Fruit fly (Drosophila melanogaster) whole organism, embryonic: ENCODE measurements around the gene CG3655.

ENCODE experiments used
- Awh ChIP-seq: fragments of 200-800 bp; sonication (Bioruptor generic); IDR thresholded peaks from 2 replicates; pipeline ENCODE4, ENCODE4 v1.3.6; 2022; ENCODE audit warnings: missing biosample characterization, missing genetic modification characterization
- BEAF-32 ChIP-seq: fragments of 200-800 bp; sonication (Bioruptor generic); optimal IDR thresholded peaks from 3 replicates; lab custom pipeline; 2017; ENCODE audit warnings: missing biosample characterization, missing genetic modification characterization, mild to moderate bottlenecking, moderate library complexity, missing genetic modification reagents
- CG11504 ChIP-seq: fragments of 200-800 bp; sonication (Bioruptor generic); optimal IDR thresholded peaks from 3 replicates; lab custom pipeline; 2019; ENCODE audit warnings: missing biosample characterization, mild to moderate bottlenecking, missing genetic modification characterization, moderate library complexity
- CG11723 ChIP-seq: fragments of 200-800 bp; sonication (Bioruptor generic); optimal IDR thresholded peaks from 2 replicates; lab custom pipeline; 2017; ENCODE audit warnings: missing biosample characterization, mild to moderate bottlenecking, missing genetic modification characterization
- CG12769 ChIP-seq: fragments of 200-800 bp; sonication (Bioruptor generic); optimal IDR thresholded peaks from 2 replicates; lab custom pipeline; 2019; ENCODE audit warnings: missing biosample characterization, mild to moderate bottlenecking, missing genetic modification characterization, moderate library complexity
- CG13775 ChIP-seq: fragments of 200-800 bp; sonication (Bioruptor generic); optimal IDR thresholded peaks from 3 replicates; lab custom pipeline; 2017; ENCODE audit warnings: missing biosample characterization, mild to moderate bottlenecking, missing genetic modification characterization
- CG14965 ChIP-seq: fragments of 200-800 bp; sonication (Bioruptor generic); optimal IDR thresholded peaks from 2 replicates; lab custom pipeline; 2016; ENCODE audit warnings: missing biosample characterization, missing genetic modification characterization, borderline replicate concordance
- CG15011 ChIP-seq: fragments of 200-800 bp; sonication (Bioruptor generic); optimal IDR thresholded peaks from 3 replicates; lab custom pipeline; 2018; ENCODE audit warnings: missing biosample characterization, mild to moderate bottlenecking, missing genetic modification characterization
- CG1603 ChIP-seq: fragments of 200-800 bp; sonication (Bioruptor generic); optimal IDR thresholded peaks from 2 replicates; lab custom pipeline; 2019; ENCODE audit warnings: missing biosample characterization, mild to moderate bottlenecking, missing genetic modification characterization, moderate library complexity
- CG18011 ChIP-seq: fragments of 200-800 bp; sonication (Bioruptor generic); optimal IDR thresholded peaks from 2 replicates; lab custom pipeline; 2017; ENCODE audit warnings: missing biosample characterization, missing genetic modification characterization, mild to moderate bottlenecking, moderate library complexity, missing genotype
- CG18262 ChIP-seq: fragments of 200-800 bp; optimal IDR thresholded peaks from 3 replicates; lab custom pipeline; 2019; ENCODE audit warnings: missing biosample characterization, mild to moderate bottlenecking, missing genetic modification characterization, moderate library complexity
- CG3281 ChIP-seq: fragments of 200-800 bp; sonication (Bioruptor generic); optimal IDR thresholded peaks from 3 replicates; lab custom pipeline; 2017; ENCODE audit warnings: missing biosample characterization, mild to moderate bottlenecking, missing genetic modification characterization
- CG3407 ChIP-seq: fragments of 200-800 bp; sonication (Bioruptor generic); optimal IDR thresholded peaks from 2 replicates; lab custom pipeline; 2018; ENCODE audit warnings: missing biosample characterization, mild to moderate bottlenecking, missing genetic modification characterization
- CG3995 ChIP-seq: fragments of 200-800 bp; sonication (Bioruptor generic); optimal IDR thresholded peaks from 3 replicates; lab custom pipeline; 2016; ENCODE audit warnings: missing biosample characterization, missing genetic modification characterization
- CG43689 ChIP-seq: fragments of 200-800 bp; sonication (Bioruptor generic); IDR thresholded peaks from 2 replicates; pipeline ENCODE4 v1.3.6; 2022; ENCODE audit warnings: missing biosample characterization, missing genetic modification characterization
- CG4707 ChIP-seq: fragments of 200-800 bp; sonication (Bioruptor generic); optimal IDR thresholded peaks from 2 replicates; lab custom pipeline; 2018; ENCODE audit warnings: missing biosample characterization, mild to moderate bottlenecking, missing genetic modification characterization, moderate library complexity
- CG6175 ChIP-seq: fragments of 200-800 bp; sonication (Bioruptor generic); IDR thresholded peaks from 3 replicates; pipeline ENCODE4 v1.3.6; 2022; ENCODE audit warnings: missing biosample characterization, missing genetic modification characterization
- D19B ChIP-seq: fragments of 200-800 bp; sonication (Bioruptor generic); optimal IDR thresholded peaks from 2 replicates; lab custom pipeline; 2017; ENCODE audit warnings: missing biosample characterization, mild to moderate bottlenecking, missing genetic modification characterization
- Deaf1 ChIP-seq: fragments of 200-800 bp; optimal IDR thresholded peaks from 3 replicates; lab custom pipeline; 2019; ENCODE audit warnings: missing biosample characterization, mild to moderate bottlenecking, missing genetic modification characterization, moderate library complexity
- Dp ChIP-seq: fragments of 200-800 bp; sonication (Bioruptor generic); optimal IDR thresholded peaks from 2 replicates; lab custom pipeline; 2018; ENCODE audit warnings: missing biosample characterization, mild to moderate bottlenecking, missing genetic modification characterization, moderate library complexity
- Dref ChIP-seq: fragments of 200-800 bp; sonication (Bioruptor generic); IDR thresholded peaks from 2 replicates; pipeline ENCODE4 v1.3.6; 2022; ENCODE audit warnings: missing biosample characterization, missing genetic modification characterization
- Drgx ChIP-seq: fragments of 200-800 bp; sonication (Bioruptor generic); IDR thresholded peaks from 2 replicates; pipeline ENCODE4 v1.3.6; 2022; ENCODE audit warnings: missing biosample characterization, missing genetic modification characterization
- Eip74EF ChIP-seq, 2 experiments: fragments of 200-800 bp in 1 of 2; fragments of >200 bp in 1 of 2; sonication (Bioruptor generic) in 1 of 2; optimal IDR thresholded peaks; 2 replicates each; lab custom pipeline; 2017 to 2019; ENCODE audit warnings: missing biosample characterization in 2 of 2, missing genetic modification characterization in 2 of 2, mild to moderate bottlenecking in 1 of 2, moderate library complexity in 1 of 2
- Hr78 ChIP-seq, 2 experiments: fragments of 200-800 bp in 1 of 2; fragments of >200 bp in 1 of 2; sonication (Bioruptor generic) in 1 of 2; optimal IDR thresholded peaks; 2 replicates each; lab custom pipeline; 2017 to 2019; ENCODE audit warnings: missing biosample characterization in 2 of 2, missing genetic modification characterization in 2 of 2, mild to moderate bottlenecking in 1 of 2, moderate library complexity in 1 of 2
- MESR4 ChIP-seq: fragments of 200-800 bp; sonication (Bioruptor generic); optimal IDR thresholded peaks from 2 replicates; lab custom pipeline; 2018; ENCODE audit warnings: missing biosample characterization, mild to moderate bottlenecking, missing genetic modification characterization, moderate library complexity
- Pdp1 ChIP-seq, 2 experiments: fragments of 200-800 bp; sonication (Bioruptor generic); optimal IDR thresholded peaks; 3 replicates each; lab custom pipeline; 2016; ENCODE audit warnings: missing biosample characterization in 2 of 2, missing genetic modification characterization in 2 of 2, mild to moderate bottlenecking in 1 of 2, moderate library complexity in 1 of 2
- Ravus ChIP-seq: fragments of 200-800 bp; sonication (Bioruptor generic); IDR thresholded peaks from 2 replicates; pipeline ENCODE4 v1.3.6; 2022; ENCODE audit warnings: missing biosample characterization, missing genetic modification characterization
- Six4 ChIP-seq: fragments of 200-800 bp; sonication (Bioruptor generic); optimal IDR thresholded peaks from 2 replicates; lab custom pipeline; 2016; ENCODE audit warnings: missing biosample characterization, missing genetic modification characterization
- Sox100B ChIP-seq: fragments of 200-800 bp; sonication (Bioruptor generic); optimal IDR thresholded peaks from 3 replicates; lab custom pipeline; 2018; ENCODE audit warnings: missing biosample characterization, mild to moderate bottlenecking, missing genetic modification characterization
- bsh ChIP-seq, 2 experiments: fragments of 200-800 bp; sonication (Bioruptor generic); optimal IDR thresholded peaks; 2 replicates each; lab custom pipeline; 2017 to 2018; ENCODE audit warnings: mild to moderate bottlenecking in 2 of 2, missing biosample characterization in 2 of 2, missing genetic modification characterization in 2 of 2, moderate library complexity in 1 of 2
- chinmo ChIP-seq: fragments of 200-800 bp; sonication (Bioruptor generic); IDR thresholded peaks from 4 replicates; pipeline ENCODE4 v1.3.6; 2022; ENCODE audit warnings: missing biosample characterization, missing genetic modification characterization; ENCODE audit not compliant: partially characterized antibody
- crol ChIP-seq: fragments of 200-800 bp; sonication (Bioruptor generic); IDR thresholded peaks from 2 replicates; pipeline ENCODE4 v1.3.6; 2022; ENCODE audit warnings: missing biosample characterization, missing genetic modification characterization
- dpn ChIP-seq, 2 experiments: fragments of 200-800 bp; sonication (Bioruptor generic); optimal IDR thresholded peaks; 3 replicates each; lab custom pipeline; 2016; ENCODE audit warnings: missing biosample characterization in 2 of 2, missing genetic modification characterization in 2 of 2
- grau ChIP-seq: fragments of 200-800 bp; optimal IDR thresholded peaks from 3 replicates; lab custom pipeline; 2019; ENCODE audit warnings: missing biosample characterization, mild to moderate bottlenecking, missing genetic modification characterization, moderate library complexity
- grn ChIP-seq: fragments of 200-800 bp; sonication (Bioruptor generic); optimal IDR thresholded peaks from 3 replicates; lab custom pipeline; 2017; ENCODE audit warnings: missing biosample characterization, missing genetic modification characterization
- kni ChIP-seq: fragments of 200-800 bp; sonication (Bioruptor generic); optimal IDR thresholded peaks from 3 replicates; lab custom pipeline; 2017; ENCODE audit warnings: mild to moderate bottlenecking, missing biosample characterization, missing genetic modification reagents, missing genetic modification characterization
- nmo ChIP-seq: fragments of 200-800 bp; sonication (Bioruptor generic); optimal IDR thresholded peaks from 2 replicates; lab custom pipeline; 2018; ENCODE audit warnings: missing biosample characterization, mild to moderate bottlenecking, missing genetic modification characterization, moderate library complexity
- nom ChIP-seq: fragments of 200-800 bp; sonication (Bioruptor generic); optimal IDR thresholded peaks from 2 replicates; lab custom pipeline; 2017; ENCODE audit warnings: missing biosample characterization, missing genetic modification characterization, mild to moderate bottlenecking, moderate library complexity, missing genetic modification reagents
- oc ChIP-seq: fragments of 200-800 bp; sonication (Bioruptor generic); optimal IDR thresholded peaks from 2 replicates; lab custom pipeline; 2018; ENCODE audit warnings: missing biosample characterization, mild to moderate bottlenecking, missing genetic modification characterization, moderate library complexity
- p53 ChIP-seq: fragments of 200-800 bp; sonication (Bioruptor generic); optimal IDR thresholded peaks from 2 replicates; lab custom pipeline; 2016; ENCODE audit warnings: missing biosample characterization, missing genetic modification characterization
- sc ChIP-seq, 3 experiments: fragments of >200 bp in 2 of 3; fragments of 200-800 bp in 1 of 3; sonication (Bioruptor generic) in 1 of 3; optimal IDR thresholded peaks; 2 replicates in 2 of 3; 3 replicates in 1 of 3; lab custom pipeline; 2017; ENCODE audit warnings: mild to moderate bottlenecking in 1 of 3, missing biosample characterization in 1 of 3, missing genetic modification characterization in 1 of 3, missing genetic modification reagents in 1 of 3
- sens ChIP-seq: fragments of 200-800 bp; sonication (Bioruptor generic); peaks from one replicate; lab custom pipeline; 2016; ENCODE audit warnings: missing biosample characterization, missing genetic modification characterization
- sens-2 ChIP-seq: fragments of 200-800 bp; sonication (Bioruptor generic); IDR thresholded peaks from 2 replicates; pipeline ENCODE4 v1.3.6; 2022; ENCODE audit warnings: missing biosample characterization, missing genetic modification characterization
- sqz ChIP-seq: fragments of 200-800 bp; sonication (Bioruptor generic); optimal IDR thresholded peaks from 3 replicates; lab custom pipeline; 2018; ENCODE audit warnings: missing biosample characterization, mild to moderate bottlenecking, missing genetic modification characterization
- tgo ChIP-seq: fragments of 200-800 bp; sonication (Bioruptor generic); IDR thresholded peaks from 3 replicates; pipeline ENCODE4 v1.3.6; 2022; ENCODE audit warnings: missing biosample characterization, missing genetic modification characterization
- z ChIP-seq: fragments of 200-800 bp; sonication (Bioruptor generic); IDR thresholded peaks from 3 replicates; pipeline ENCODE4 v1.3.6; 2022; ENCODE audit warnings: missing biosample characterization, missing genetic modification characterization

CG3655 gene

dm6 chrX:1107552-1107951 is 27.1 kb downstream of the CG3655 start:
- TF ChIP-seq D19B (GFP tag; lab: Kevin White, UChicago) (peak; percentile 46), Eip74EF (GFP tag; optimal IDR thresholded peaks at IDR 0.05; lab: Kevin White, UChicago) (peak in 1 of 2 experiments; percentile 52), Pdp1 (GFP tag; optimal IDR thresholded peaks at IDR 0.05; lab: Kevin White, UChicago) (peak in 1 of 2 experiments; percentile 88), grn (peak; percentile 23), CG12769 (tag; lab: Kevin White, UChicago) (peak; percentile 15), oc (tag; lab: Kevin White, UChicago) (no peak), Hr78 (GFP tag; optimal IDR thresholded peaks at IDR 0.05; lab: Kevin White, UChicago) (peak in 1 of 2 experiments; percentile 28), sens (GFP tag; lab: Kevin White, UChicago) (no peak)

dm6 chrX:1103833-1104232 is 30.9 kb downstream of the CG3655 start:
- TF ChIP-seq CG1603 (tag; lab: Kevin White, UChicago) (no peak), Deaf1 (tag; lab: Kevin White, UChicago) (peak; percentile 82), Drgx (GFP tag; lab: Robert Waterston, UW) (0 out of 2 replicates have a peak, but pooled peaks have one; percentile 12), sqz (GFP tag; lab: Kevin White, UChicago) (peak; percentile 44), Sox100B (GFP tag; lab: Kevin White, UChicago) (no peak), CG3281 (GFP tag; lab: Kevin White, UChicago) (no peak), sc (optimal IDR thresholded peaks at IDR 0.05; lab: Kevin White, UChicago) (no peak), sc (GFP tag; optimal IDR thresholded peaks at IDR 0.05; lab: Kevin White, UChicago) (no peak), p53 (GFP tag; lab: Kevin White, UChicago) (no peak), crol (peak; percentile 53), nom (GFP tag; lab: Kevin White, UChicago) (peak; percentile 42), kni (GFP tag; lab: Kevin White, UChicago) (peak; percentile 6), Ravus (no peak)
- TF ChIP-seq, all 482 proteins: peak for 6

DNA sequence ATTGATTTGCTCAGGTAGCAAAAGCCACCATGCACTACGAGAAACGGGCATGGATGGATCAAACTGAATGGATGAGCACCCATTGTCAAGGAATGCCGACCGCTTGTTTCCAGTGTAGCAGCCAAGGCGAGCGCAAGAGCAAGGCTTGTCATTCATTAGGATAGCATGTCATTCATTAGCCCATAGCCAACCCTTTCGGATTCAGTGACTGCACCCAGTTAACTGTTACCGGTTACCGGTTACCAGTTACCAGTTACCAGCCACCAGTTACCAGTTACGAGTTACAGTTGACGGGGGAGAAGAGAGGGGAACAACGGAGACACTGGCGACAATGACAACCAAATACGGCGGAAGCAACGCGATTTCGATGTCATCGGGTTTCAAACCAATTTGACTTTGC is 35.1 kb downstream of the CG3655 start:
- no peak for TF ChIP-seq CG18011
- no peak for TF ChIP-seq CG11504 (tag; lab: Kevin White, UChicago)
- TF ChIP-seq z (GFP tag; lab: Robert Waterston, UW) = no peak
- TF ChIP-seq CG11723 (GFP tag; lab: Kevin White, UChicago) = no peak
- TF ChIP-seq Dp = no peak
- no peak for TF ChIP-seq Dref
- TF ChIP-seq CG15011 (GFP tag; lab: Kevin White, UChicago) = no peak
- no peak for TF ChIP-seq CG4707
- no peak for TF ChIP-seq MESR4
- 0 out of 4 replicates have a peak, but pooled peaks have one; percentile 66 for TF ChIP-seq chinmo (GFP tag; lab: Robert Waterston, UW)
- TF ChIP-seq Deaf1 (tag; lab: Kevin White, UChicago) = peak; percentile 7
- no peak for TF ChIP-seq CG14965
- no peak for TF ChIP-seq nmo (GFP tag; lab: Kevin White, UChicago)
- no peak for TF ChIP-seq BEAF-32 (GFP tag; lab: Kevin White, UChicago)
- TF ChIP-seq grau (tag; lab: Kevin White, UChicago) = no peak
- no peak for TF ChIP-seq CG13775 (GFP tag; lab: Kevin White, UChicago)
- no peak for TF ChIP-seq CG43689 (GFP tag; lab: Robert Waterston, UW)
- TF ChIP-seq CG6175 (GFP tag; lab: Robert Waterston, UW) = 0 out of 3 replicates have a peak, but pooled peaks have one; percentile 39
- TF ChIP-seq dpn (GFP tag; optimal IDR thresholded peaks at IDR 0.05; lab: Kevin White, UChicago) = no peak
- TF ChIP-seq CG18262 (tag; lab: Kevin White, UChicago) = no peak
- TF ChIP-seq Awh (GFP tag; lab: Robert Waterston, UW) = 0 out of 2 replicates have a peak, but pooled peaks have one; percentile 15
- peak; percentile 85 for TF ChIP-seq CG3995
- no peak for TF ChIP-seq tgo (GFP tag; lab: Robert Waterston, UW)
- no peak for TF ChIP-seq CG3407 (GFP tag; lab: Kevin White, UChicago)
- TF ChIP-seq sens-2 (GFP tag; lab: Robert Waterston, UW) = no peak
- no peak for TF ChIP-seq Six4
- no peak for TF ChIP-seq bsh (GFP tag; optimal IDR thresholded peaks at IDR 0.05; lab: Kevin White, UChicago)
